Fruit fly (Drosophila melanogaster) whole organism, pupa: ENCODE measurements around the gene Suv3.

ENCODE experiments used
- CG10348 ChIP-seq: fragments of 200-800 bp; sonication (Bioruptor generic); IDR thresholded peaks from 2 replicates; pipeline ENCODE4 v1.3.6; 2022; ENCODE audit warnings: missing biosample characterization, missing genetic modification characterization
- CG12605 ChIP-seq: fragments of 200-800 bp; sonication (Bioruptor generic); IDR thresholded peaks from 2 replicates; pipeline ENCODE4 v1.3.6; 2022; ENCODE audit warnings: missing biosample characterization, missing genetic modification characterization
- CG13204 ChIP-seq: fragments of 200-800 bp; sonication (Bioruptor generic); optimal IDR thresholded peaks from 2 replicates; lab custom pipeline; 2018; ENCODE audit warnings: missing biosample characterization, mild to moderate bottlenecking, missing genetic modification characterization, moderate library complexity
- CG14655 ChIP-seq: fragments of 200-800 bp; sonication (Bioruptor generic); optimal IDR thresholded peaks from 3 replicates; lab custom pipeline; 2017; ENCODE audit warnings: mild to moderate bottlenecking, missing biosample characterization, missing genetic modification reagents, missing genetic modification characterization
- CG15710 ChIP-seq: fragments of 200-800 bp; sonication (Bioruptor generic); optimal IDR thresholded peaks from 2 replicates; lab custom pipeline; 2018; ENCODE audit warnings: missing biosample characterization, mild to moderate bottlenecking, missing genetic modification characterization, moderate library complexity
- CG17806 ChIP-seq: fragments of 200-800 bp; sonication (Bioruptor generic); optimal IDR thresholded peaks from 2 replicates; lab custom pipeline; 2018; ENCODE audit warnings: missing biosample characterization, mild to moderate bottlenecking, missing genetic modification characterization, moderate library complexity
- CG32121 ChIP-seq: fragments of 200-800 bp; sonication (Bioruptor generic); IDR thresholded peaks from 2 replicates; pipeline ENCODE4 v1.3.6; 2022; ENCODE audit warnings: missing biosample characterization, missing genetic modification characterization
- CG34367 ChIP-seq: fragments of 200-800 bp; sonication (Bioruptor generic); optimal IDR thresholded peaks from 2 replicates; lab custom pipeline; 2018; ENCODE audit warnings: missing biosample characterization, mild to moderate bottlenecking, missing genetic modification characterization
- CG4496 ChIP-seq: fragments of 200-800 bp; sonication (Bioruptor generic); IDR thresholded peaks from 3 replicates; pipeline ENCODE4 v1.3.6; 2022; ENCODE audit warnings: missing biosample characterization, missing genetic modification characterization
- CG8159 ChIP-seq: fragments of 200-800 bp; sonication (Bioruptor generic); optimal IDR thresholded peaks from 3 replicates; lab custom pipeline; 2018; ENCODE audit warnings: missing biosample characterization, mild to moderate bottlenecking, missing genetic modification characterization, moderate library complexity
- CG8301 ChIP-seq: fragments of 200-800 bp; sonication (Bioruptor generic); optimal IDR thresholded peaks from 2 replicates; lab custom pipeline; 2018; ENCODE audit warnings: missing biosample characterization, mild to moderate bottlenecking, missing genetic modification characterization
- CG9948 ChIP-seq: fragments of 200-800 bp; sonication (Bioruptor generic); optimal IDR thresholded peaks from 2 replicates; lab custom pipeline; 2018; ENCODE audit warnings: missing biosample characterization, mild to moderate bottlenecking, missing genetic modification characterization, moderate library complexity
- D1 ChIP-seq: fragments of 200-800 bp; sonication (Bioruptor generic); optimal IDR thresholded peaks from 2 replicates; lab custom pipeline; 2018; ENCODE audit warnings: missing biosample characterization, mild to moderate bottlenecking, missing genetic modification characterization, moderate library complexity
- EcR ChIP-seq: fragments of 200-800 bp; sonication (Bioruptor generic); optimal IDR thresholded peaks from 3 replicates; lab custom pipeline; 2019; ENCODE audit warnings: missing biosample characterization, missing genetic modification characterization, mild to moderate bottlenecking, moderate library complexity, missing genetic modification reagents
- Ets98B ChIP-seq: fragments of 200-800 bp; sonication (Bioruptor generic); IDR thresholded peaks from 2 replicates; pipeline ENCODE4 v1.3.6; 2022; ENCODE audit warnings: missing biosample characterization, missing genetic modification characterization
- Pif1A ChIP-seq: fragments of 200-800 bp; sonication (Bioruptor generic); optimal IDR thresholded peaks from 3 replicates; lab custom pipeline; 2016; ENCODE audit warnings: missing biosample characterization, missing genetic modification characterization
- Pif1B ChIP-seq: fragments of 200-800 bp; sonication (Bioruptor generic); optimal IDR thresholded peaks from 3 replicates; lab custom pipeline; 2016; ENCODE audit warnings: missing biosample characterization, missing genetic modification characterization
- Snoo ChIP-seq: fragments of 200-800 bp; sonication (Bioruptor generic); optimal IDR thresholded peaks from 3 replicates; lab custom pipeline; 2017; ENCODE audit warnings: missing biosample characterization, mild to moderate bottlenecking, missing genetic modification characterization, inconsistent platforms
- fd96Ca ChIP-seq: fragments of 200-800 bp; sonication (Bioruptor generic); IDR thresholded peaks from 3 replicates; pipeline ENCODE4 v1.3.6; 2022; ENCODE audit warnings: missing biosample characterization, missing genetic modification characterization
- gl ChIP-seq: fragments of 200-800 bp; sonication (Bioruptor generic); optimal IDR thresholded peaks from 2 replicates; lab custom pipeline; 2018; ENCODE audit warnings: missing biosample characterization, mild to moderate bottlenecking, missing genetic modification characterization
- rn ChIP-seq: fragments of 200-800 bp; sonication (Bioruptor generic); IDR thresholded peaks from 2 replicates; pipeline ENCODE4 v1.3.6; 2022; ENCODE audit warnings: missing biosample characterization, missing genetic modification characterization

The Suv3 gene

DNA sequence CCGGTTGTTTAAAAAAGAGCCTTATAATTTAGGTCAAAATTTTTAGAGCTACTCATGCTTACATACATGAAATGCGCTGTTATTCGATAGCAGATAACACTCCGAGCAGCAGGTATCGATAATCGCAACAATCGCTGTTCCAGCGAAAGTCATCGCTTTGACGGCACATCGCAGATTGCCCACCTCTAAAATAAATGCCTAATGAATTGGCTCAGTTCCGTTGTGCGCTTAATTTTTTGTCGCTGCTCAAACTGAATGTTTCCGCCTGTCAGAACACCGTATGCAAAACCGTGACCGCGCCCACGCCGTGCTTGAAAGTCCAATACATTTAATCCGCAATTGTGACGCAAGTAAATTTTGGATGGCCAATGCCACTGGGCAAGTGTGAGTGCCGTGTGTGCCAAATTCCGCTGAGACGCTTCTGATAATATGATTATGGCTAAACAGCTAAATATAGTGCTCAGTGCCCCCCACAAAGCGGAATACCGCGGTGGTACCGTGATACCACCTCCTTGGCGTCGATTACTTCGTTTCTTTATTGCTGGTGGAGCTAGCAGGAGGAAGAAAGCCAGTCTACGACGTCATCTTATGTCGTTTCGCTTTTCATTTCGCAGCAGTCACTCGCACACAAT is 8.3 kb downstream of the Suv3 start, which contains the start of gene CG9795:
Gene CG9795 (plus strand): TSS at position 177 of the 632 bp plus-strand sequence.
- TF ChIP-seq CG34367 = no peak
- peak; percentile 27 for TF ChIP-seq EcR (GFP tag; lab: Kevin White, UChicago)
- TF ChIP-seq CG17806 = peak; percentile 3
- TF ChIP-seq Pif1B = no peak
- TF ChIP-seq CG4496 (GFP tag; lab: Robert Waterston, UW) = peak; percentile 51; the same call in 2 of the 3 replicates
- TF ChIP-seq fd96Ca = no peak
- TF ChIP-seq CG8301 (tag; lab: Kevin White, UChicago) = no peak
- no peak for TF ChIP-seq rn (GFP tag; lab: Robert Waterston, UW)
- no peak for TF ChIP-seq CG14655 (GFP tag; lab: Kevin White, UChicago)
- no peak for TF ChIP-seq CG10348 (GFP tag; lab: Robert Waterston, UW)
- TF ChIP-seq Ets98B (GFP tag; lab: Robert Waterston, UW) = peak; percentile 52; the same call in 1 of the 2 replicates
- no peak for TF ChIP-seq CG13204 (GFP tag; lab: Kevin White, UChicago)
- TF ChIP-seq Pif1A (GFP tag; lab: Kevin White, UChicago) = no peak
- no peak for TF ChIP-seq D1 (tag; lab: Kevin White, UChicago)
- TF ChIP-seq CG15710 = no peak
- TF ChIP-seq Snoo (tag; lab: Kevin White, UChicago) = peak; percentile 16
- peak; percentile 27; the same call in 1 of the 2 replicates for TF ChIP-seq CG32121 (GFP tag; lab: Robert Waterston, UW)
- TF ChIP-seq gl (tag; lab: Kevin White, UChicago) = no peak

DNA sequence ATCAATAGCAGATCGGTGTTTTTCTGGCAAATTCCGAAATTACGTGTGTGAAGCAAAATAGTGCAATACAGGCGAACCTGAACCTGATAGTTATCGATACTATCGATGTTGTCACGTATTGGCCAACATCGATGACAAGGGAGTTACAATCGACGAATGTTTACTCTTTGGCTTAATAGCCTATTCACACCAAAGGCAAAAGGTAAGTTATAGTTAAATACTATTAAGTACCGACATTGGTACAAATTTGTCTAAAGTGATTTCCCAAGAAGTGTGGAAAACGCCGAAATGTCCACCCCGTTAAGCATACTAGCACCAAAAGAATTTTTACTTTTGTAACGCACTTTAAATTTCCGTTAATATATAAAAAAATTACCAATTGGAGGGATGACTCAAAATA is 22.6 kb downstream of the Suv3 start, which contains the start of gene CG9776:
Gene CG9776 (minus strand): TSS at position 108 of the 400 bp plus-strand sequence.
- no peak for TF ChIP-seq CG13204 (GFP tag; lab: Kevin White, UChicago)
- TF ChIP-seq Pif1A (GFP tag; lab: Kevin White, UChicago) = no peak
- no peak for TF ChIP-seq CG15710
- peak; percentile 50 for TF ChIP-seq Snoo (tag; lab: Kevin White, UChicago)
- no peak for TF ChIP-seq Pif1B
- TF ChIP-seq CG10348 (GFP tag; lab: Robert Waterston, UW) = no peak
- peak; percentile 13 for TF ChIP-seq CG34367
- no peak for TF ChIP-seq gl (tag; lab: Kevin White, UChicago)
- TF ChIP-seq CG4496 (GFP tag; lab: Robert Waterston, UW) = peak; percentile 65
- TF ChIP-seq CG17806 = no peak
- TF ChIP-seq rn (GFP tag; lab: Robert Waterston, UW) = no peak
- TF ChIP-seq Ets98B (GFP tag; lab: Robert Waterston, UW) = no peak
- no peak for TF ChIP-seq CG14655 (GFP tag; lab: Kevin White, UChicago)
- no peak for TF ChIP-seq CG12605 (GFP tag; lab: Robert Waterston, UW)
- TF ChIP-seq CG8159 = no peak
- TF ChIP-seq CG32121 (GFP tag; lab: Robert Waterston, UW) = peak; percentile 42
- TF ChIP-seq D1 (tag; lab: Kevin White, UChicago) = no peak
- TF ChIP-seq fd96Ca = no peak; the same call in 2 of the 3 replicates
- TF ChIP-seq CG9948 = no peak
- TF ChIP-seq CG8301 (tag; lab: Kevin White, UChicago) = no peak
- no peak for TF ChIP-seq EcR (GFP tag; lab: Kevin White, UChicago)
- TF ChIP-seq, all 21 proteins: peak for 4

dm6 chr3R:4334798-4335197 is 23.4 kb downstream of the Suv3 start, which contains the start of gene CG14645:
CG14645 (plus strand) TSS chr3R:4335098.
- no peak for TF ChIP-seq CG10348 (GFP tag; lab: Robert Waterston, UW)
- no peak for TF ChIP-seq CG4496 (GFP tag; lab: Robert Waterston, UW)
- TF ChIP-seq CG15710 = no peak
- TF ChIP-seq Snoo (tag; lab: Kevin White, UChicago) = no peak
- no peak for TF ChIP-seq CG13204 (GFP tag; lab: Kevin White, UChicago)
- no peak for TF ChIP-seq CG9948
- TF ChIP-seq rn (GFP tag; lab: Robert Waterston, UW) = no peak
- TF ChIP-seq CG14655 (GFP tag; lab: Kevin White, UChicago) = no peak
- no peak for TF ChIP-seq fd96Ca
- no peak for TF ChIP-seq EcR (GFP tag; lab: Kevin White, UChicago)
- no peak for TF ChIP-seq CG8301 (tag; lab: Kevin White, UChicago)
- no peak for TF ChIP-seq Pif1B
- TF ChIP-seq, all 21 proteins: peak for 0

DNA sequence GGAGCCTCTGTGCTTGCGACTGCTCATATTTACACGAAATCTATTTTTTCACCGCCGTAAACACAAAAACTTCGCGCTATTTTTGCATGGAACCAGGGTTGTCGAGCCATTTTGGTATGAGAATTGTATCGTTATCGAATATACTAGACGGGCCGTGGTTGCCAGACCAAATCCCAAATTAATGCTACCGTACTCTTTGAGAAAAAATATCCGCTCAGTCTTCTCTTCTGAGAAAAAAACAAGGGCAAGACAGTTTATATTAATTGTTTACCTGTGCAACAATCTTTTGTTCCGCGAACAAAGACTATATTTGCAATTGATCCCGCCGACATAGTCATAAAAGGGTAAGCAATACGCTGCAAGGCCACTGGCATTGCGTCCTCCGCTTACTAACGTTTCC is 26.2 kb downstream of the Suv3 start, which contains the start of the genes Skp2 and CG1103:
Gene Skp2 (minus strand): TSS at position 95 of the 400 bp plus-strand sequence.
Gene CG1103 (plus strand): TSS at position 176 of the 400 bp plus-strand sequence.
- no peak for TF ChIP-seq CG15710
- TF ChIP-seq CG34367 = no peak
- peak; percentile 55 for TF ChIP-seq EcR (GFP tag; lab: Kevin White, UChicago)
- no peak for TF ChIP-seq CG9948
- peak; percentile 3 for TF ChIP-seq Snoo (tag; lab: Kevin White, UChicago)

DNA sequence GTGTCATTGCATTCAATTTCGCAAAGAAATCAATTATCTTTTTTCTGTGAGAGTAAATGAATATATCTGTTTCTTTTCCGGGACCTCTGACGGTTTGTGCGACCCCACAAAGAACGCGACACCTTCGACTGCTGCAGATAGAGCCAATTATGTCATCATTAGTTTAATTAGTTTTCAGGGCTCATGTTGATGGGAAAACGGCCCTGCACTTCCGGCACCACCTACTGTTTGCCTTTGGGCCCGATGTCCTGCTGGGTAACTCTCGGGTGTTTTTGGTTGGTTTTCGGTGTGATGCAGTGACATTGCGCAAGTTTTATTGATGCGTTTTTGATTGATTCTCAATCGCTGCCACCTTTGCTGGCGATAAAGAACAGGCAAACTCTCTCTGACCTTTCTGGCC is 28.8 kb downstream of the Suv3 start:
- TF ChIP-seq CG10348 (GFP tag; lab: Robert Waterston, UW) = no peak
- no peak for TF ChIP-seq CG12605 (GFP tag; lab: Robert Waterston, UW)
- TF ChIP-seq Ets98B (GFP tag; lab: Robert Waterston, UW) = no peak
- no peak for TF ChIP-seq gl (tag; lab: Kevin White, UChicago)
- no peak for TF ChIP-seq EcR (GFP tag; lab: Kevin White, UChicago)
- no peak for TF ChIP-seq CG8301 (tag; lab: Kevin White, UChicago)
- no peak for TF ChIP-seq fd96Ca
- no peak for TF ChIP-seq Snoo (tag; lab: Kevin White, UChicago)
- TF ChIP-seq D1 (tag; lab: Kevin White, UChicago) = no peak
- no peak for TF ChIP-seq CG4496 (GFP tag; lab: Robert Waterston, UW)
- no peak for TF ChIP-seq CG9948
- no peak for TF ChIP-seq CG34367
- TF ChIP-seq Pif1B = no peak
- TF ChIP-seq rn (GFP tag; lab: Robert Waterston, UW) = no peak
- TF ChIP-seq CG8159 = no peak
- no peak for TF ChIP-seq CG17806
- TF ChIP-seq CG32121 (GFP tag; lab: Robert Waterston, UW) = no peak
- no peak for TF ChIP-seq CG14655 (GFP tag; lab: Kevin White, UChicago)
- TF ChIP-seq CG15710 = no peak
